Fruit fly (Drosophila melanogaster): ENCODE data around the gene cav.

The cav gene

dm6 chr3R:24206341-24207114 lies 14.4 kb upstream of the cav start (continued):
- TF ChIP-seq fd59A (GFP tag; optimal IDR thresholded peaks at IDR 0.05) (peak; percentile 19), eg (GFP tag; IDR thresholded peaks at IDR 0.05) (0 out of 3 replicates have a peak, but pooled peaks have one; percentile 28), OdsH (GFP tag; optimal IDR thresholded peaks at IDR 0.05) (peak; percentile 57), Sox15 (GFP tag; optimal IDR thresholded peaks at IDR 0.05) (peak; percentile 34), CG3032 (tag; optimal IDR thresholded peaks at IDR 0.05) (peak; percentile 24), Hr38 (GFP tag; optimal IDR thresholded peaks at IDR 0.05) (no peak), Eip75B (GFP tag; optimal IDR thresholded peaks at IDR 0.05) (peak; percentile 64), Met (GFP tag; optimal IDR thresholded peaks at IDR 0.05) (no peak), vri (GFP tag; optimal IDR thresholded peaks at IDR 0.05) (no peak), CG32006 (GFP tag; optimal IDR thresholded peaks at IDR 0.05) (peak; percentile 39), CG7368 (GFP tag; optimal IDR thresholded peaks at IDR 0.05) (no peak), acj6 (GFP tag; optimal IDR thresholded peaks at IDR 0.05) (peak; percentile 66), CG11902 (GFP tag; optimal IDR thresholded peaks at IDR 0.05) (peak; percentile 43), Eip93F (GFP tag; optimal IDR thresholded peaks at IDR 0.05) (no peak), topi (GFP tag; optimal IDR thresholded peaks at IDR 0.05) (peak; percentile 53), fkh (GFP tag; optimal IDR thresholded peaks at IDR 0.05) (no peak), CG34406 (GFP tag; optimal IDR thresholded peaks at IDR 0.05) (peak; percentile 64), Hr4 (GFP tag; optimal IDR thresholded peaks at IDR 0.05) (peak; percentile 41), svp (GFP tag) (peak; percentile 83), Lpt (GFP tag; optimal IDR thresholded peaks at IDR 0.05) (no peak), CG11762 (GFP tag; optimal IDR thresholded peaks at IDR 0.05; ENCODE audit: insufficient read depth) (peak; percentile 42), Eip78C (GFP tag) (peak; percentile 95)

DNA sequence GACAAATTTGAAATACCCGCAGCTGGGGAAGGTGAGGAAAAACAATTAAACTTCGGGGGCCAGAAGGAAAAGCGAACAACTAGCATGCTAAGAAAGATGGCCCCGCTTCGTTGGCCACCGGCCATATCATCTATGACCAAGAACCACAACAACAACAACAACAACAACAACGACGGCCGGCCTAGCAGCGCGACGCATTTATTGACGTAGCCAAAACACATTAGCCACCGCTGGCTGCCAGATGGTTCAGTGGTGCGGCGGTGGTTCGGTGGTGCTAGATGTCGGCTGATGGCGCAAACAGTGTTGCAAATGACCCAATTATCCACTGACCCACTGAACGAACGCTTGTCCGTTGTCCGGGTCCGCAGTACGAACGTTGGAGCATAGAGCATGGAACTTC lies 7.3 kb upstream of the cav start:
- TF ChIP-seq acj6 (GFP tag; optimal IDR thresholded peaks at IDR 0.05) (no peak), topi (GFP tag; optimal IDR thresholded peaks at IDR 0.05) (no peak), dac (GFP tag; optimal IDR thresholded peaks at IDR 0.05) (no peak), vri (GFP tag; optimal IDR thresholded peaks at IDR 0.05) (no peak), CG7368 (GFP tag; optimal IDR thresholded peaks at IDR 0.05) (no peak), CG6792 (GFP tag; optimal IDR thresholded peaks at IDR 0.05) (no peak), CG6808 (GFP tag; optimal IDR thresholded peaks at IDR 0.05) (no peak), achi (GFP tag; optimal IDR thresholded peaks at IDR 0.05) (no peak), Hr38 (GFP tag; optimal IDR thresholded peaks at IDR 0.05) (no peak), CG11294 (GFP tag; IDR thresholded peaks at IDR 0.05) (no peak), CG6276 (GFP tag; optimal IDR thresholded peaks at IDR 0.05) (no peak)

DNA sequence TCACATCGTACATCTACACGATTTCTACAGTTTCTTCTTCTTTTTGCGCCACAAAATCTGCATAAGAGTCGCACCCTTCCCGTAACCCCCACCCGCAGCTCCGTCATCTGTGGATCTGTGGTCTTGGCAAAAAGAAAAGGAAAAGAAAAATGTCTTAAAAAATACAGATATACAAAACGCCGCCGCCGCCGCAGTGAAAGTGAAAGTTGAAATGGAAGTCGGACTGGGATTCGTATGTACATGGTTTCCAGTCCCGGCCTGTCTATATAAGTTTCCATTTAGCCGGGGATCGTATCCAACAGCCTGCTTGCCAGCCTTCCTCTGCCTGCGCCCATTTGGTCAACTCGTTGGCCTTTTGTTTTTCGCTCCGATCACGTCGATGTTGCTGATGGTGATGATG lies 4.9 kb upstream of the cav start:
- TF ChIP-seq eg (GFP tag; IDR thresholded peaks at IDR 0.05) (0 out of 3 replicates have a peak, but pooled peaks have one; percentile 29), dac (GFP tag; optimal IDR thresholded peaks at IDR 0.05) (no peak), Blimp-1 (GFP tag; optimal IDR thresholded peaks at IDR 0.05) (peak; percentile 84)

- peak; percentile 88 for TF ChIP-seq CG6854 (GFP tag; optimal IDR thresholded peaks at IDR 0.05)
- TF ChIP-seq esn (GFP tag; optimal IDR thresholded peaks at IDR 0.05): peak; percentile 9
- no peak for TF ChIP-seq pdm3 (GFP tag; optimal IDR thresholded peaks at IDR 0.05)
- TF ChIP-seq CG4318 (GFP tag; optimal IDR thresholded peaks at IDR 0.05): no peak
- no peak; the same call in 2 of the 3 replicates for TF ChIP-seq CG8119 (GFP tag; IDR thresholded peaks at IDR 0.05)
- peak; percentile 3 for TF ChIP-seq CG6276 (GFP tag; optimal IDR thresholded peaks at IDR 0.05)
- peak; percentile 24 to 74 for TF ChIP-seq ss (GFP tag; optimal IDR thresholded peaks at IDR 0.05)
- TF ChIP-seq CG15336 (GFP tag; IDR thresholded peaks at IDR 0.05): peak; percentile 31; the same call in 1 of the 2 replicates
- peak; percentile 92 for TF ChIP-seq Blimp-1 (GFP tag; optimal IDR thresholded peaks at IDR 0.05)
- peak; percentile 12 for TF ChIP-seq CG9139 (GFP tag; optimal IDR thresholded peaks at IDR 0.05)
- TF ChIP-seq Lpt (GFP tag; optimal IDR thresholded peaks at IDR 0.05): no peak
- TF ChIP-seq Eip75B (GFP tag; optimal IDR thresholded peaks at IDR 0.05): peak; percentile 73
- peak; percentile 37 for TF ChIP-seq net (GFP tag; optimal IDR thresholded peaks at IDR 0.05)
- TF ChIP-seq topi (GFP tag; optimal IDR thresholded peaks at IDR 0.05): peak; percentile 28
- no peak for TF ChIP-seq Sox14 (GFP tag; optimal IDR thresholded peaks at IDR 0.05)
- TF ChIP-seq Sox102F (GFP tag; optimal IDR thresholded peaks at IDR 0.05): peak; percentile 62
- peak; percentile 2 for TF ChIP-seq Ets96B (tag; optimal IDR thresholded peaks at IDR 0.05)
- TF ChIP-seq acj6 (GFP tag; optimal IDR thresholded peaks at IDR 0.05): no peak
- TF ChIP-seq fd85E (GFP tag; optimal IDR thresholded peaks at IDR 0.05): peak; percentile 47
- TF ChIP-seq Eip78C (GFP tag): peak; percentile 71
- TF ChIP-seq fkh (GFP tag; optimal IDR thresholded peaks at IDR 0.05): no peak
- no peak for TF ChIP-seq CG8632 (GFP tag; optimal IDR thresholded peaks at IDR 0.05)
- TF ChIP-seq eg (GFP tag; IDR thresholded peaks at IDR 0.05): peak; percentile 63; the same call in 2 of the 3 replicates
- no peak for TF ChIP-seq CG10631 (GFP tag; optimal IDR thresholded peaks at IDR 0.05)
Observed at dm6 chr3R:24218565-24218964, 2.3 kb upstream of the cav start, which contains the start of gene CG17786. TSS of gene CG17786 (minus strand) at chr3R:24218718.

Measured in whole organism, prepupa.